Fruit fly (Drosophila melanogaster) whole organism, embryonic: ENCODE measurements around the gene CG14971.

Experiments
- ATbp ChIP-seq: fragments of 200-800 bp; sonication (Bioruptor generic); optimal IDR thresholded peaks from 2 replicates; lab custom pipeline; 2017; ENCODE audit warnings: missing biosample characterization, mild to moderate bottlenecking, missing genetic modification characterization, missing genetic modification reagents
- Abd-B ChIP-seq: fragments of 200-800 bp; sonication (Bioruptor generic); optimal IDR thresholded peaks from 2 replicates; lab custom pipeline; 2018; ENCODE audit warnings: missing biosample characterization, mild to moderate bottlenecking, missing genetic modification characterization, moderate library complexity
- Asciz ChIP-seq: fragments of 200-800 bp; sonication (Bioruptor generic); optimal IDR thresholded peaks from 2 replicates; lab custom pipeline; 2017; ENCODE audit warnings: missing biosample characterization, mild to moderate bottlenecking, missing genetic modification characterization, missing genetic modification reagents
- Bteb2 ChIP-seq: fragments of 200-800 bp; sonication (Bioruptor generic); optimal IDR thresholded peaks from 2 replicates; lab custom pipeline; 2016; ENCODE audit warnings: missing biosample characterization, missing genetic modification characterization
- C15 ChIP-seq: fragments of 200-800 bp; sonication (Bioruptor generic); IDR thresholded peaks from 3 replicates; pipeline ENCODE4 v1.3.6; 2022; ENCODE audit warnings: missing biosample characterization, missing genetic modification characterization
- CG10209 ChIP-seq: fragments of 200-800 bp; sonication (Bioruptor generic); optimal IDR thresholded peaks from 3 replicates; lab custom pipeline; 2017; ENCODE audit warnings: missing biosample characterization, mild to moderate bottlenecking, missing genetic modification characterization, missing genetic modification reagents
- CG14860 ChIP-seq: fragments of 200-800 bp; sonication (Bioruptor generic); IDR thresholded peaks from 3 replicates; pipeline ENCODE4 v1.3.6; 2022; ENCODE audit warnings: missing biosample characterization, missing genetic modification characterization; ENCODE audit not compliant: partially characterized antibody
- CG16813 ChIP-seq: fragments of 200-800 bp; sonication (Bioruptor generic); IDR thresholded peaks from 3 replicates; pipeline ENCODE4 v1.3.6; 2022; ENCODE audit warnings: missing biosample characterization, missing genetic modification characterization; ENCODE audit not compliant: partially characterized antibody
- CG1792 ChIP-seq: fragments of 200-800 bp; sonication (Bioruptor generic); optimal IDR thresholded peaks from 2 replicates; lab custom pipeline; 2016; ENCODE audit warnings: missing biosample characterization, missing genetic modification characterization
- CG1832 ChIP-seq: fragments of 200-800 bp; sonication (Bioruptor generic); optimal IDR thresholded peaks from 2 replicates; lab custom pipeline; 2017; ENCODE audit warnings: missing biosample characterization, mild to moderate bottlenecking, missing genetic modification characterization, inconsistent platforms
- CG2889 ChIP-seq: fragments of 200-800 bp; sonication (Bioruptor generic); IDR thresholded peaks from 3 replicates; pipeline ENCODE4 v1.3.6; 2022; ENCODE audit warnings: missing biosample characterization, missing genetic modification characterization
- CG30020 ChIP-seq: fragments of 200-800 bp; optimal IDR thresholded peaks from 2 replicates; lab custom pipeline; 2019; ENCODE audit warnings: missing biosample characterization, mild to moderate bottlenecking, missing genetic modification characterization, moderate library complexity
- CG3065 ChIP-seq: fragments of 200-800 bp; sonication (Bioruptor generic); optimal IDR thresholded peaks from 2 replicates; lab custom pipeline; 2016; ENCODE audit warnings: missing biosample characterization, missing genetic modification characterization
- CG32767 ChIP-seq: fragments of 200-800 bp; sonication (Bioruptor generic); IDR thresholded peaks from 2 replicates; pipeline ENCODE4 v1.3.6; 2022; ENCODE audit warnings: missing biosample characterization, missing genetic modification characterization
- CG33557 ChIP-seq: fragments of 200-800 bp; sonication (Bioruptor generic); optimal IDR thresholded peaks from 2 replicates; lab custom pipeline; 2019; ENCODE audit warnings: missing biosample characterization, mild to moderate bottlenecking, missing genetic modification characterization, moderate library complexity
- CG3726 ChIP-seq: fragments of 200-800 bp; sonication (Bioruptor generic); IDR thresholded peaks from 3 replicates; pipeline ENCODE4, ENCODE4 v1.3.6; 2022; ENCODE audit warnings: missing biosample characterization, missing genetic modification characterization
- CG4282 ChIP-seq: fragments of 200-800 bp; sonication (Bioruptor generic); optimal IDR thresholded peaks from 2 replicates; lab custom pipeline; 2016; ENCODE audit warnings: missing biosample characterization, missing genetic modification characterization
- CG5245 ChIP-seq: fragments of 200-800 bp; sonication (Bioruptor generic); optimal IDR thresholded peaks from 3 replicates; lab custom pipeline; 2016; ENCODE audit warnings: missing biosample characterization, missing genetic modification characterization
- CG6175 ChIP-seq: fragments of 200-800 bp; sonication (Bioruptor generic); IDR thresholded peaks from 3 replicates; pipeline ENCODE4 v1.3.6; 2022; ENCODE audit warnings: missing biosample characterization, missing genetic modification characterization
- CG6689 ChIP-seq: fragments of 200-800 bp; sonication (Bioruptor generic); IDR thresholded peaks from 2 replicates; pipeline ENCODE4 v1.3.6; 2022; ENCODE audit warnings: missing biosample characterization, missing genetic modification characterization
- CG8388 ChIP-seq: fragments of 200-800 bp; sonication (Bioruptor generic); optimal IDR thresholded peaks from 2 replicates; lab custom pipeline; 2019; ENCODE audit warnings: missing biosample characterization, mild to moderate bottlenecking, missing genetic modification characterization, moderate library complexity
- CG8765 ChIP-seq: fragments of 200-800 bp; sonication (Bioruptor generic); IDR thresholded peaks from 2 replicates; pipeline ENCODE4 v1.3.6; 2022; ENCODE audit warnings: missing biosample characterization, missing genetic modification characterization
- Chrac-16 ChIP-seq: fragments of 200-800 bp; sonication (Bioruptor generic); optimal IDR thresholded peaks from 3 replicates; lab custom pipeline; 2016; ENCODE audit warnings: missing biosample characterization, missing genetic modification characterization
- D19B ChIP-seq: fragments of 200-800 bp; sonication (Bioruptor generic); optimal IDR thresholded peaks from 2 replicates; lab custom pipeline; 2017; ENCODE audit warnings: missing biosample characterization, mild to moderate bottlenecking, missing genetic modification characterization
- E2f2 ChIP-seq: fragments of 200-800 bp; sonication (Bioruptor generic); IDR thresholded peaks from 2 replicates; pipeline ENCODE4 v1.3.6; 2022; ENCODE audit warnings: missing biosample characterization, missing genetic modification characterization
- Fer2 ChIP-seq: fragments of 200-800 bp; sonication (Bioruptor generic); optimal IDR thresholded peaks from 2 replicates; lab custom pipeline; 2018; ENCODE audit warnings: missing biosample characterization, mild to moderate bottlenecking, missing genetic modification characterization, moderate library complexity
- Fer3 ChIP-seq: fragments of 200-800 bp; sonication (Bioruptor generic); optimal IDR thresholded peaks from 2 replicates; lab custom pipeline; 2018; ENCODE audit warnings: missing biosample characterization, mild to moderate bottlenecking, missing genetic modification characterization, moderate library complexity
- Gug ChIP-seq: fragments of 200-800 bp; sonication (Bioruptor generic); IDR thresholded peaks from 4 replicates; pipeline ENCODE4 v1.3.6; 2022; ENCODE audit warnings: missing biosample characterization, missing genetic modification characterization
- Hand ChIP-seq: fragments of 200-800 bp; sonication (Bioruptor generic); optimal IDR thresholded peaks from 2 replicates; lab custom pipeline; 2017; ENCODE audit warnings: mild to moderate bottlenecking, missing biosample characterization, missing genetic modification reagents, missing genetic modification characterization
- HmgD ChIP-seq: fragments of 200-800 bp; sonication (Bioruptor generic); optimal IDR thresholded peaks from 3 replicates; lab custom pipeline; 2016; ENCODE audit warnings: missing biosample characterization, missing genetic modification characterization
- Lhr ChIP-seq: fragments of 200-800 bp; sonication (Bioruptor generic); optimal IDR thresholded peaks from 3 replicates; lab custom pipeline; 2017; ENCODE audit warnings: mild to moderate bottlenecking, missing biosample characterization, missing genetic modification reagents, missing genetic modification characterization
- Spps ChIP-seq: fragments of 200-800 bp; sonication (Bioruptor generic); optimal IDR thresholded peaks from 2 replicates; lab custom pipeline; 2018; ENCODE audit warnings: missing biosample characterization, mild to moderate bottlenecking, missing genetic modification characterization
- ac ChIP-seq: fragments of 200-800 bp; sonication (Bioruptor generic); optimal IDR thresholded peaks from 3 replicates; lab custom pipeline; 2017; ENCODE audit warnings: missing biosample characterization, mild to moderate bottlenecking, missing genetic modification characterization
- cas ChIP-seq: fragments of 200-800 bp; sonication (Bioruptor generic); IDR thresholded peaks from 2 replicates; pipeline ENCODE4 v1.3.6; 2022; ENCODE audit warnings: missing biosample characterization, missing genetic modification characterization
- crp ChIP-seq, 2 experiments: fragments of 200-800 bp; sonication (Bioruptor generic); optimal IDR thresholded peaks; 2 replicates in 1 of 2; 3 replicates in 1 of 2; lab custom pipeline; 2017; ENCODE audit warnings: missing biosample characterization in 2 of 2, missing genetic modification characterization in 2 of 2, mild to moderate bottlenecking in 1 of 2, moderate library complexity in 1 of 2
- en ChIP-seq: fragments of 200-800 bp; sonication (Bioruptor generic); optimal IDR thresholded peaks from 2 replicates; lab custom pipeline; 2016; ENCODE audit warnings: missing biosample characterization, missing genetic modification characterization
- grau ChIP-seq: fragments of 200-800 bp; optimal IDR thresholded peaks from 3 replicates; lab custom pipeline; 2019; ENCODE audit warnings: missing biosample characterization, mild to moderate bottlenecking, missing genetic modification characterization, moderate library complexity
- hkb ChIP-seq, 2 experiments: fragments of 200-800 bp in 1 of 2; fragments of >200 bp in 1 of 2; sonication (Bioruptor generic) in 1 of 2; IDR thresholded peaks in 1 of 2; optimal IDR thresholded peaks in 1 of 2; 2 replicates each; pipeline versions ENCODE4 v1.3.6 to Lab custom; 2017 to 2022; ENCODE audit warnings: missing biosample characterization in 1 of 2, missing genetic modification characterization in 1 of 2
- lab ChIP-seq: fragments of 200-800 bp; sonication (Bioruptor generic); optimal IDR thresholded peaks from 3 replicates; lab custom pipeline; 2017; ENCODE audit warnings: missing biosample characterization, missing genetic modification characterization, mild to moderate bottlenecking, moderate library complexity, missing genetic modification reagents
- lbe ChIP-seq: fragments of 200-800 bp; sonication (Bioruptor generic); optimal IDR thresholded peaks from 2 replicates; lab custom pipeline; 2016; ENCODE audit warnings: missing biosample characterization, mild to moderate bottlenecking, missing genetic modification characterization
- lilli ChIP-seq: fragments of 200-800 bp; sonication (Bioruptor generic); optimal IDR thresholded peaks from 3 replicates; lab custom pipeline; 2016; ENCODE audit warnings: missing biosample characterization, missing genetic modification characterization
- lov ChIP-seq, 2 experiments: fragments of 200-800 bp in 1 of 2; fragments of >200 bp in 1 of 2; sonication (Bioruptor generic) in 1 of 2; IDR thresholded peaks in 1 of 2; optimal IDR thresholded peaks in 1 of 2; 2 replicates in 1 of 2; 3 replicates in 1 of 2; pipeline versions ENCODE4 v1.3.6 to Lab custom; 2017 to 2022; ENCODE audit warnings: missing biosample characterization in 1 of 2, missing genetic modification characterization in 1 of 2
- mld ChIP-seq: fragments of 200-800 bp; sonication (Bioruptor generic); IDR thresholded peaks from 3 replicates; pipeline ENCODE4 v1.3.6; 2022; ENCODE audit warnings: missing biosample characterization, missing genetic modification characterization; ENCODE audit not compliant: partially characterized antibody
- nerfin-2 ChIP-seq: fragments of 200-800 bp; sonication (Bioruptor generic); IDR thresholded peaks from 2 replicates; pipeline ENCODE4 v1.3.6; 2022; ENCODE audit warnings: missing biosample characterization, missing genetic modification characterization; ENCODE audit not compliant: partially characterized antibody
- repo ChIP-seq: fragments of 200-800 bp; sonication (Bioruptor generic); optimal IDR thresholded peaks from 2 replicates; lab custom pipeline; 2016; ENCODE audit warnings: missing biosample characterization, missing genetic modification characterization
- sens ChIP-seq: fragments of 200-800 bp; sonication (Bioruptor generic); peaks from one replicate; lab custom pipeline; 2016; ENCODE audit warnings: missing biosample characterization, missing genetic modification characterization
- tin ChIP-seq: fragments of 200-800 bp; sonication (Bioruptor generic); optimal IDR thresholded peaks from 3 replicates; lab custom pipeline; 2016; ENCODE audit warnings: missing biosample characterization, missing genetic modification characterization
- zf30C ChIP-seq: fragments of 200-800 bp; sonication (Bioruptor generic); optimal IDR thresholded peaks from 3 replicates; lab custom pipeline; 2018; ENCODE audit warnings: missing biosample characterization, mild to moderate bottlenecking, missing genetic modification characterization

Gene CG14971

dm6 chr3L:3436838-3437663 lies 34.1 kb downstream of the CG14971 start (continued):
- TF ChIP-seq hkb (optimal IDR thresholded peaks at IDR 0.05; lab: Kevin White, UChicago), result no peak
- TF ChIP-seq hkb (GFP tag; IDR thresholded peaks at IDR 0.05; lab: Robert Waterston, UW), result no peak
- TF ChIP-seq CG2889 (GFP tag; lab: Robert Waterston, UW), result no peak
- TF ChIP-seq CG8765 (GFP tag; lab: Robert Waterston, UW), result no peak
- no peak for TF ChIP-seq nerfin-2 (GFP tag; lab: Robert Waterston, UW)
- no peak for TF ChIP-seq HmgD
- TF ChIP-seq CG5245 (GFP tag; lab: Kevin White, UChicago), result no peak
- no peak for TF ChIP-seq lbe
- TF ChIP-seq lov (optimal IDR thresholded peaks at IDR 0.05; lab: Kevin White, UChicago), result no peak
- no peak for TF ChIP-seq lov (GFP tag; IDR thresholded peaks at IDR 0.05; lab: Robert Waterston, UW)
- no peak; the same call in 1 of the 2 replicates for TF ChIP-seq CG6689 (GFP tag; lab: Robert Waterston, UW)
- peak; percentile 30 for TF ChIP-seq sens
- no peak for TF ChIP-seq Lhr
- peak; percentile 40 for TF ChIP-seq ATbp
- TF ChIP-seq CG14860 (GFP tag; lab: Robert Waterston, UW), result no peak
- no peak for TF ChIP-seq crp (GFP tag; optimal IDR thresholded peaks at IDR 0.05; lab: Kevin White, UChicago)
- TF ChIP-seq grau (tag; lab: Kevin White, UChicago), result peak; percentile 80
- no peak for TF ChIP-seq repo (GFP tag; lab: Kevin White, UChicago)
- TF ChIP-seq lab (GFP tag; lab: Kevin White, UChicago), result peak; percentile 58
- no peak for TF ChIP-seq tin (GFP tag; lab: Kevin White, UChicago)
- TF ChIP-seq Fer3 (tag; lab: Kevin White, UChicago), result peak; percentile 52
- peak; percentile 25 for TF ChIP-seq lilli (GFP tag; lab: Kevin White, UChicago)
- peak; percentile 36 for TF ChIP-seq CG8388 (GFP tag; lab: Kevin White, UChicago)
- no peak for TF ChIP-seq Gug (GFP tag; lab: Robert Waterston, UW)
- no peak for TF ChIP-seq D19B (GFP tag; lab: Kevin White, UChicago)
- no peak for TF ChIP-seq CG3065 (GFP tag; lab: Kevin White, UChicago)
- peak; percentile 23 for TF ChIP-seq Abd-B (GFP tag; lab: Kevin White, UChicago)
- TF ChIP-seq Bteb2 (GFP tag; lab: Kevin White, UChicago), result no peak
- TF ChIP-seq E2f2, result peak; percentile 36; the same call in 1 of the 2 replicates
- no peak for TF ChIP-seq CG30020 (tag; lab: Kevin White, UChicago)
- no peak for TF ChIP-seq CG6175 (GFP tag; lab: Robert Waterston, UW)
- TF ChIP-seq CG32767, result 0 out of 2 replicates have a peak, but pooled peaks have one; percentile 20
- no peak for TF ChIP-seq Spps (tag; lab: Kevin White, UChicago)
- no peak for TF ChIP-seq mld (GFP tag; lab: Robert Waterston, UW)
- no peak for TF ChIP-seq CG16813 (GFP tag; lab: Robert Waterston, UW)
- no peak for TF ChIP-seq Chrac-16 (GFP tag; lab: Kevin White, UChicago)
- peak; percentile 17 for TF ChIP-seq Fer2
- no peak for TF ChIP-seq CG3726 (GFP tag; lab: Robert Waterston, UW)
- no peak for TF ChIP-seq ac
- TF ChIP-seq cas (GFP tag; lab: Robert Waterston, UW), result peak; percentile 48; the same call in 1 of the 2 replicates
- no peak for TF ChIP-seq en (GFP tag; lab: Kevin White, UChicago)
- peak; percentile 51 for TF ChIP-seq CG10209
- no peak for TF ChIP-seq CG33557 (GFP tag; lab: Kevin White, UChicago)
- TF ChIP-seq Asciz (GFP tag; lab: Kevin White, UChicago), result no peak
- TF ChIP-seq Hand (GFP tag; lab: Kevin White, UChicago), result peak; percentile 42
- no peak for TF ChIP-seq CG1832 (GFP tag; lab: Kevin White, UChicago)
- TF ChIP-seq zf30C (GFP tag; lab: Kevin White, UChicago), result no peak
- no peak for TF ChIP-seq C15 (GFP tag; lab: Robert Waterston, UW)
- no peak for TF ChIP-seq CG4282 (GFP tag; lab: Kevin White, UChicago)
- TF ChIP-seq CG1792 (GFP tag; lab: Kevin White, UChicago), result no peak
